Worm (Caenorhabditis elegans): ENCODE data around the gene srd-2.

srd-2 gene

ce11 chrII:10147502-10147901 lies 40.2 kb downstream of the srd-2 start:
- TF ChIP-seq F55B11.4 (tag; optimal IDR thresholded peaks at IDR 0.05; ENCODE audit: borderline replicate concordance, insufficient read depth) = no peak
- TF ChIP-seq cebp-2 (GFP tag; IDR thresholded peaks at IDR 0.05) = no peak
- no peak for TF ChIP-seq F57A8.1 (GFP tag; optimal IDR thresholded peaks at IDR 0.05)
- no peak for TF ChIP-seq gei-17 (GFP tag; optimal IDR thresholded peaks at IDR 0.05)
- TF ChIP-seq F49E8.2 (tag; optimal IDR thresholded peaks at IDR 0.05; ENCODE audit: insufficient read depth) = no peak
- TF ChIP-seq mes-4 (tag; optimal IDR thresholded peaks at IDR 0.05) = no peak
- TF ChIP-seq lir-1 (GFP tag; conservative IDR thresholded peaks at IDR 0.05) = no peak

ce11 chrII:10146488-10146887 lies 41.2 kb downstream of the srd-2 start, which contains the start of gene pax-3:
Gene pax-3 (plus strand): TSS chrII:10146570.
- TF ChIP-seq zfh-2 (GFP tag; conservative IDR thresholded peaks at IDR 0.05) (0 out of 2 replicates have a peak, but pooled peaks have one; percentile 31), F33H1.4 (GFP tag; IDR thresholded peaks at IDR 0.05) (no peak), ets-4 (GFP tag; optimal IDR thresholded peaks at IDR 0.05) (peak; percentile 23), nfya-1 (tag; optimal IDR thresholded peaks at IDR 0.05; ENCODE audit: borderline replicate concordance, insufficient read depth) (no peak)

- TF ChIP-seq ceh-40 (GFP tag; IDR thresholded peaks at IDR 0.05) (no peak), Y56A3A.18 (GFP tag; IDR thresholded peaks at IDR 0.05) (no peak), lir-1 (GFP tag; conservative IDR thresholded peaks at IDR 0.05) (no peak), B0019.2 (GFP tag; conservative IDR thresholded peaks at IDR 0.05) (no peak), cebp-1 (GFP tag; IDR thresholded peaks at IDR 0.05) (no peak), cebp-1 (tag; optimal IDR thresholded peaks at IDR 0.05) (no peak), sdz-38 (tag; optimal IDR thresholded peaks at IDR 0.05) (no peak), K12H6.12 (tag; optimal IDR thresholded peaks at IDR 0.05) (no peak)
Measured at ce11 chrII:10144092-10144491, 43.6 kb downstream of the srd-2 start, which contains the start of gene F27E5.3. Gene F27E5.3 (minus strand): TSS chrII:10144192.

- TF ChIP-seq F39B2.1 (GFP tag; IDR thresholded peaks at IDR 0.05) = no peak
- peak; percentile 68 for TF ChIP-seq nhr-80 (tag; optimal IDR thresholded peaks at IDR 0.05)
Measured at ce11 chrII:10139177-10139640, 48.5 kb downstream of the srd-2 start, which contains the start of gene asah-2. Gene asah-2 (plus strand): TSS chrII:10139590.

DNA sequence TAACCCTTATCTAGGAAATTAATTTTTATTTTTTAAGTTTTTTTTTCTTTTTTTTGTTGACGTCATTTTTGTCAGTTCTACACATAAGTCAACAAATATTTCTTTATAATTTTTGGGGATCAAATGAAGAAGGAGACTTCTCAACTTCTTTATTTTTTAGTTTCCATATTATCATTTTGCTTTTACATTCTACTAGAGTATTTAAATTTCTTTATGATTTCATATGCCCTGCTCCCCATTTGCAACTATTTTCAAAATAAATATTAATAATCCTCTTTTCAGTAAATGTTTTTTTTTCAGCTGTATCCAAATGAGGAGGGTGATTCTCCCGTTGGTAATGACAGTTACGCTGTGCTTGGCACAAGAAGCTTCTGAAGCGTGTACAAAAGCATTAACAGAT lies 50.4 kb downstream of the srd-2 start, which contains the start of gene phg-1:
Gene phg-1, plus strand, starts transcription at position 301 of the 400 bp plus-strand sequence.
- no peak for TF ChIP-seq ZK185.1 (tag; optimal IDR thresholded peaks at IDR 0.05; ENCODE audit: poor library complexity, severe bottlenecking)
- no peak for TF ChIP-seq F57C9.4 (tag; optimal IDR thresholded peaks at IDR 0.05)
- TF ChIP-seq ztf-18 (tag; optimal IDR thresholded peaks at IDR 0.05) = no peak
- no peak for TF ChIP-seq cebp-1 (GFP tag; IDR thresholded peaks at IDR 0.05)
- no peak for TF ChIP-seq cebp-1 (tag; optimal IDR thresholded peaks at IDR 0.05)
- no peak for TF ChIP-seq snpc-1.3 (tag; optimal IDR thresholded peaks at IDR 0.05; ENCODE audit: insufficient read depth)
- no peak for TF ChIP-seq ztf-25 (GFP tag; IDR thresholded peaks at IDR 0.05)
- no peak for TF ChIP-seq ztf-28 (GFP tag; IDR thresholded peaks at IDR 0.05)
- TF ChIP-seq egl-18 (GFP tag; IDR thresholded peaks at IDR 0.05) = no peak

DNA sequence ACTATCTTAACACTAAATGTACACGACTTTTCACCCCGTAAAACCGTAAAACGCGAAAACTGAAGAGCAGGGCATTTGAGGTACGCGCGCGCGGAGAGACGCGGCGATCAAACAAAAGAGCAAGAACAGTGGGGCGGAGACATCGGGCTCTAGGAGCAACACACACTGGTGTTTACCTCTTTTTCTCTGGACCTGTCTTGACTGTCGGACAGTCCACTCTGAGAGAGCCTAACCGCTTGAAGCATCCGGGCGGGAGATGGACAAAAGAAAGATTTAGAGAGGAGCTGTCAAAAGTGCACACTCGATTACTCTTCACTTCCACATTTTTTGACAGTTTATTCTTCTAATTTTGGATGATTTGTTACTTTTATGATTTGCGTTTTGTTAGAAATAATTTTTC lies 50.9 kb downstream of the srd-2 start:
- TF ChIP-seq F33H1.4 (GFP tag; IDR thresholded peaks at IDR 0.05) = no peak
- TF ChIP-seq ceh-100 (GFP tag; IDR thresholded peaks at IDR 0.05) = no peak
